Worm (Caenorhabditis elegans) whole organism, young adult: ENCODE measurements around the gene F21H7.12.

ENCODE experiments used
- F57A8.1 ChIP-seq: fragments of 200-800 bp; sonication (Bioruptor generic); optimal IDR thresholded peaks from 2 replicates; lab custom pipeline; 2018; ENCODE audit warnings: mild to moderate bottlenecking, missing genetic modification characterization, moderate library complexity, missing compliant biosample characterization
- ccch-3 ChIP-seq: fragments of 200-800 bp; sonication (Bioruptor generic); optimal IDR thresholded peaks from 2 replicates; lab custom pipeline; 2018; ENCODE audit warnings: mild to moderate bottlenecking, missing genetic modification characterization, missing compliant biosample characterization
- cebp-2 ChIP-seq: fragments of 200-800 bp; sonication (Bioruptor generic); IDR thresholded peaks from 2 replicates; pipeline ENCODE4 v1.3.6; 2022; ENCODE audit warnings: missing genetic modification characterization, missing compliant biosample characterization
- him-1 ChIP-seq: sonication (generic microtip); optimal IDR thresholded peaks from 2 replicates; lab custom pipeline; 2016; ENCODE audit warnings: missing genotype, missing genetic modification reagents, missing genetic modification characterization, missing compliant biosample characterization
- madf-3 ChIP-seq: fragments of 200-800 bp; sonication (Bioruptor generic); IDR thresholded peaks from 2 replicates; pipeline ENCODE4 v1.3.6; 2022; ENCODE audit warnings: missing genetic modification reagents, missing genetic modification characterization, missing compliant biosample characterization
- nfya-2 ChIP-seq: fragments of 200-800 bp; sonication (Bioruptor generic); IDR thresholded peaks from 2 replicates; pipeline ENCODE4 v1.3.6; 2022; ENCODE audit warnings: missing genetic modification reagents, missing genetic modification characterization, missing compliant biosample characterization
- nhr-27 ChIP-seq: fragments of 200-800 bp; sonication (Bioruptor generic); optimal IDR thresholded peaks from 2 replicates; lab custom pipeline; 2018; ENCODE audit warnings: mild to moderate bottlenecking, missing genetic modification characterization, moderate library complexity, missing compliant biosample characterization
- snpc-4 ChIP-seq, 5 experiments: fragments of 150-350 bp in 1 of 5; sonication (generic microtip) in 4 of 5; optimal IDR thresholded peaks; 2 replicates each; lab custom pipeline; 2014 to 2018; ENCODE audit warnings: missing genetic modification characterization in 5 of 5, missing biosample characterization in 3 of 5, antibody characterized with exemption in 2 of 5, mild to moderate bottlenecking in 2 of 5, missing compliant biosample characterization in 2 of 5, missing genotype in 2 of 5, moderate library complexity in 2 of 5, missing genetic modification reagents in 1 of 5
- unc-62 ChIP-seq: fragments of 150-350 bp; optimal IDR thresholded peaks from 2 replicates; lab custom pipeline; 2014; ENCODE audit warnings: missing biosample characterization, missing genetic modification reagents, missing genetic modification characterization

DNA sequence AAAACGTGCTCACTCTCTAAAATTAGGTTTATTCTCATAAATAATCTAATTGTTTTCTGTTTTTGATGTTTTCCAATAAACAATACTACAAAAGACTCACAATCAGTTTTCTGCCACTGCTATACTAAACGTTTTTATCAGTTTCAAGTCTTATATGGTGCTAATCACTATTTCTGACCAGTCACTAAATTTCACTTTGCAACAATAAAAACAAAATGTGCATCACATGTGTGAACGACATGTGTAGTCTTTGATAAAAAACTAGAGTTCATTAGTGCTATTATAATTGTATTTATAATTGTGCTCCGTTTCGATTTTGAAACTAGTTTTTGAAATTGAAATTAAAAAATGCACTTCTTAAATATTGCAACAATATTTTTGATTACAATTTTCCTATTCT, 48.0 kb downstream of the F21H7.12 start, which contains the start of gene cyp-37B1:
- TF ChIP-seq ccch-3 (GFP tag; lab: Kevin White, UChicago) = no peak
- no peak for TF ChIP-seq F57A8.1 (GFP tag; lab: Kevin White, UChicago)
- TF ChIP-seq unc-62 (GFP tag; lab: Kevin White, UChicago) = peak; percentile 23
- TF ChIP-seq nhr-27 (tag; lab: Kevin White, UChicago) = no peak
- no peak for TF ChIP-seq madf-3 (GFP tag; lab: Robert Waterston, UW)
- TF ChIP-seq snpc-4 (GFP tag; optimal IDR thresholded peaks at IDR 0.05; lab: Kevin White, UChicago) = no peak
- TF ChIP-seq snpc-4 (tag; optimal IDR thresholded peaks at IDR 0.05; lab: Kevin White, UChicago) = peak in 1 of 4 experiments; percentile 17
- TF ChIP-seq cebp-2 = no peak
- no peak for TF ChIP-seq nfya-2 (GFP tag; lab: Robert Waterston, UW)
- no peak for TF ChIP-seq him-1 (tag; lab: Kevin White, UChicago)
